Fruit fly (Drosophila melanogaster) whole organism, wandering third instar larva: ENCODE results near the gene Samuel.

ENCODE experiments used
- Abd-B ChIP-seq: fragments of >200 bp; optimal IDR thresholded peaks from 2 replicates; lab custom pipeline; 2017; ENCODE audit warnings: missing biosample characterization, missing genetic modification characterization
- Dfd ChIP-seq: fragments of >200 bp; optimal IDR thresholded peaks from 2 replicates; lab custom pipeline; 2017; ENCODE audit warnings: missing biosample characterization, missing genetic modification characterization
- OdsH ChIP-seq: fragments of 200-800 bp; sonication (Bioruptor generic); optimal IDR thresholded peaks from 2 replicates; lab custom pipeline; 2016; ENCODE audit warnings: missing biosample characterization, mild to moderate bottlenecking, missing genetic modification characterization
- fru ChIP-seq: fragments of 200-800 bp; sonication (Bioruptor generic); optimal IDR thresholded peaks from 3 replicates; lab custom pipeline; 2016; ENCODE audit warnings: missing biosample characterization, mild to moderate bottlenecking, missing genetic modification characterization
- h ChIP-seq: fragments of 200-800 bp; sonication (Bioruptor generic); optimal IDR thresholded peaks from 3 replicates; lab custom pipeline; 2016; ENCODE audit warnings: missing biosample characterization, mild to moderate bottlenecking, missing genetic modification characterization
- pan ChIP-seq: fragments of >200 bp; optimal IDR thresholded peaks from 2 replicates; lab custom pipeline; 2017
- psq ChIP-seq: fragments of 200-800 bp; sonication (Bioruptor generic); optimal IDR thresholded peaks from 3 replicates; lab custom pipeline; 2017; ENCODE audit warnings: missing biosample characterization, mild to moderate bottlenecking, missing genetic modification characterization, moderate library complexity
- sv ChIP-seq: fragments of 200-800 bp; sonication (Bioruptor generic); optimal IDR thresholded peaks from 3 replicates; lab custom pipeline; 2016; ENCODE audit warnings: missing biosample characterization, missing genetic modification characterization
- usp ChIP-seq: fragments of >200 bp; optimal IDR thresholded peaks from 2 replicates; lab custom pipeline; 2017; ENCODE audit warnings: missing biosample characterization, missing genetic modification characterization

DNA sequence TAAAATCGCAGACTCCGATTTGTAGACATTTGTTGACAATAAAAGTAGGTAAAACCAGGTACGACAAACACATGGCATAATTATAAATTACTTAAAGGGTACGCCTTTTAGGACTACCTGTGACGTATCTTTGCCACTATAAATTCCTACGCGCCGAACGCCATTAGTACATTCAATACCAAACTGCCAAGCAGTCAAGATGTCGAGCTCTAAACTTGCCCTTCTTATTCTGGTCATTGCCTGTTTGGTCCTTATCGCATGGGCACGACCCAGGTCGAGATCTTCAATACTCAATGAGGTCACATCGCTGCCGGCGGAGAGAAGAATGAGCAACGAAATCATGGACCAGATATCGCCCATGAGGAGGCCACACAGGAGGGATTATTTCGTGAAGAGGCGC, 4.1 kb upstream of the Samuel start, which contains the start of gene CG14915:
- TF ChIP-seq usp, result no peak
- TF ChIP-seq Dfd, result no peak
- TF ChIP-seq fru (GFP tag; lab: Kevin White, UChicago), result no peak
- TF ChIP-seq pan (lab: Kevin White, UChicago), result no peak
- no peak for TF ChIP-seq h
- TF ChIP-seq OdsH (GFP tag; lab: Kevin White, UChicago), result no peak
- TF ChIP-seq psq (GFP tag; lab: Kevin White, UChicago), result no peak
- TF ChIP-seq sv (GFP tag; lab: Kevin White, UChicago), result no peak
- no peak for TF ChIP-seq Abd-B (GFP tag; lab: Kevin White, UChicago)
